Worm (Caenorhabditis elegans) whole organism, early embryonic: ENCODE results near the gene mdf-1.

ENCODE experiments used
- B0310.2 ChIP-seq: sonication (generic microtip); optimal IDR thresholded peaks from 2 replicates; lab custom pipeline; 2016; ENCODE audit warnings: mild to moderate bottlenecking, missing genetic modification characterization, missing compliant biosample characterization
- F13C5.2 ChIP-seq: sonication (generic microtip); optimal IDR thresholded peaks from 2 replicates; lab custom pipeline; 2017; ENCODE audit warnings: mild to moderate bottlenecking, missing genetic modification characterization, inconsistent platforms, missing compliant biosample characterization
- ama-1 ChIP-seq: fragments of 150-350 bp; optimal IDR thresholded peaks from 2 replicates; lab custom pipeline; 2014
- flt-1 ChIP-seq: fragments of 200-800 bp; sonication (Bioruptor generic); IDR thresholded peaks from 2 replicates; pipeline ENCODE4 v1.3.6; 2022; ENCODE audit warnings: missing genetic modification characterization, missing compliant biosample characterization
- hnd-1 ChIP-seq: sonication (generic microtip); optimal IDR thresholded peaks from 2 replicates; lab custom pipeline; 2016; ENCODE audit warnings: missing genetic modification characterization, missing compliant biosample characterization
- pes-1 ChIP-seq: fragments of 200-800 bp; sonication (Bioruptor generic); IDR thresholded peaks from 2 replicates; pipeline ENCODE4 v1.3.6; 2022; ENCODE audit warnings: missing genetic modification reagents, missing genetic modification characterization, missing compliant biosample characterization
- scrt-1 ChIP-seq: fragments of 200-800 bp; sonication (Bioruptor generic); IDR thresholded peaks from 2 replicates; pipeline ENCODE4 v1.3.6; 2022; ENCODE audit warnings: missing genetic modification characterization, missing compliant biosample characterization

- TF ChIP-seq hnd-1 (tag; lab: Kevin White, UChicago), result no peak
- no peak for TF ChIP-seq pes-1 (GFP tag; lab: Robert Waterston, UW)
- no peak for TF ChIP-seq flt-1 (GFP tag; lab: Robert Waterston, UW)
- no peak for TF ChIP-seq ama-1
- TF ChIP-seq B0310.2 (tag; lab: Kevin White, UChicago), result no peak
- no peak for TF ChIP-seq F13C5.2
- TF ChIP-seq scrt-1, result no peak
Measured at ce11 chrV:9584263-9584662, 40.2 kb upstream of the mdf-1 start.
